Worm (Caenorhabditis elegans) whole organism, mixed stage, embryonic: ENCODE measurements around the gene sma-2.

ENCODE experiments used
- bed-3 ChIP-seq: fragments of 200-800 bp; sonication (Bioruptor generic); optimal IDR thresholded peaks from 3 replicates; lab custom pipeline; 2018; ENCODE audit warnings: mild to moderate bottlenecking, missing genetic modification characterization, moderate library complexity, missing compliant biosample characterization
- lin-32 ChIP-seq: fragments of 200-800 bp; sonication (Bioruptor generic); optimal IDR thresholded peaks from 2 replicates; lab custom pipeline; 2018; ENCODE audit warnings: mild to moderate bottlenecking, missing genetic modification characterization, missing compliant biosample characterization
- nhr-237 ChIP-seq: fragments of 150-350 bp; optimal IDR thresholded peaks from 2 replicates; lab custom pipeline; 2014; ENCODE audit warnings: missing biosample characterization, missing genetic modification characterization
- snpc-4 ChIP-seq: fragments of 150-350 bp; optimal IDR thresholded peaks from 2 replicates; lab custom pipeline; 2014; ENCODE audit warnings: missing biosample characterization, missing genetic modification characterization
- unc-62 ChIP-seq: fragments of 150-350 bp; optimal IDR thresholded peaks from 2 replicates; lab custom pipeline; 2014; ENCODE audit warnings: missing biosample characterization, missing genetic modification reagents, missing genetic modification characterization

DNA sequence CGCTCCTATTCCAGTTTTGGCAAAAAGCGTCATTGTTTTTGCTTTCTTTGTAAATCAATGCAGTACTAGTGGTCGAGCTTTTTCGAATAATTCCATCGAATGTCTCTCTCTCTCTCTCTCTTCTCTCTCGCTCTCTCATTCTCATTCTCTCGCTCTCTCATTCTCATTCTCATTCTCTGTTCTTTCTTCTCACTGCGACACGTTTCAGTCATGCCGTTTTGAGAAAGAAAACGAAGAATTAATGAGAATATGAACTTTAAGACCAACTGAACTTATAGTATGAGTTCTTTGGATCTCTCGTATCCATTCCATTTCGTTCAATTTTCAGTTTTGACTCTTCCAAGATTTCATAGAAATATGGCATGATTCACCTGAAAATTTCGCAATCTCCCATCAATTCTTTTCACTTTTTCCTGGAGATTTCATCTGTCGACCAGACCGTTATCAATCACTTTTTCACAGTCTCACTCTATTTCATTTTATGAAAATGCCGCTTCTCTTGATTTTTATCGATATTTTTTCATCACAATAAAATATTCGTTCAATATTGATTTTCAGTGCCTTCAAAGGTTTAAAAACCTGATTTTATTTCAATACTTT, 23.0 kb downstream of the sma-2 start:
- no peak for TF ChIP-seq snpc-4 (tag; lab: Kevin White, UChicago)
- no peak for TF ChIP-seq lin-32
- no peak for TF ChIP-seq nhr-237
- TF ChIP-seq bed-3: no peak
- no peak for TF ChIP-seq unc-62 (GFP tag; lab: Kevin White, UChicago)
